Worm (Caenorhabditis elegans): ENCODE measurements around the gene Y41G9A.10.

Y41G9A.10 gene

ce11 chrX:2946508-2947005 is at the start of gene Y41G9A.10, which contains the start of gene Y41G9A.5:
Gene Y41G9A.10 (minus strand): TSS chrX:2946558.
Gene Y41G9A.5 (plus strand): TSS chrX:2946667.
- TF ChIP-seq nhr-85 (tag): peak; percentile 81
- no peak for TF ChIP-seq unc-98 (GFP tag; IDR thresholded peaks at IDR 0.05)
- TF ChIP-seq unc-30 (tag; optimal IDR thresholded peaks at IDR 0.05): no peak
- no peak for TF ChIP-seq fos-1 (tag; optimal IDR thresholded peaks at IDR 0.05)
- peak; percentile 57 for TF ChIP-seq lin-14 (GFP tag; optimal IDR thresholded peaks at IDR 0.05)
- TF ChIP-seq unc-62 (GFP tag; optimal IDR thresholded peaks at IDR 0.05): no peak
- no peak for TF ChIP-seq lin-39 (tag; optimal IDR thresholded peaks at IDR 0.05)
- TF ChIP-seq elt-3 (tag; optimal IDR thresholded peaks at IDR 0.05): peak in 4 of 6 experiments; percentile 34 to 79 (median 66)
- TF ChIP-seq ces-1 (GFP tag; optimal IDR thresholded peaks at IDR 0.05): no peak
- peak; percentile 4 for TF ChIP-seq snu-23 (GFP tag; optimal IDR thresholded peaks at IDR 0.05)
- TF ChIP-seq mdl-1 (tag; optimal IDR thresholded peaks at IDR 0.05): no peak
- TF ChIP-seq blmp-1 (tag; optimal IDR thresholded peaks at IDR 0.05): peak; percentile 80
- no peak for TF ChIP-seq egl-13 (tag; optimal IDR thresholded peaks at IDR 0.05)

- no peak for TF ChIP-seq lin-15B (tag; optimal IDR thresholded peaks at IDR 0.05)
- TF ChIP-seq nhr-47 (tag; optimal IDR thresholded peaks at IDR 0.05): no peak
- no peak for TF ChIP-seq nhr-85 (tag)
- no peak for TF ChIP-seq lir-3 (tag; optimal IDR thresholded peaks at IDR 0.05; ENCODE audit: poor library complexity)
- no peak for TF ChIP-seq pax-3 (tag; optimal IDR thresholded peaks at IDR 0.05)
- TF ChIP-seq nhr-77 (tag; optimal IDR thresholded peaks at IDR 0.05): no peak
- no peak for TF ChIP-seq efl-3 (GFP tag; optimal IDR thresholded peaks at IDR 0.05)
- no peak for TF ChIP-seq unc-86 (tag; optimal IDR thresholded peaks at IDR 0.05)
- no peak for TF ChIP-seq sptf-1 (tag; optimal IDR thresholded peaks at IDR 0.05)
- TF ChIP-seq nhr-237 (tag; optimal IDR thresholded peaks at IDR 0.05): no peak
- TF ChIP-seq nhr-28 (tag; optimal IDR thresholded peaks at IDR 0.05): no peak
- TF ChIP-seq ceh-88 (GFP tag; IDR thresholded peaks at IDR 0.05): no peak
- TF ChIP-seq grh-1 (GFP tag; IDR thresholded peaks at IDR 0.05): no peak
- TF ChIP-seq hlh-4 (tag; optimal IDR thresholded peaks at IDR 0.05): no peak
- no peak for TF ChIP-seq fkh-4 (tag; optimal IDR thresholded peaks at IDR 0.05; ENCODE audit: borderline replicate concordance)
- no peak for TF ChIP-seq ces-1 (GFP tag; optimal IDR thresholded peaks at IDR 0.05)
- TF ChIP-seq nhr-11 (tag; optimal IDR thresholded peaks at IDR 0.05): no peak
- no peak for TF ChIP-seq efl-1 (optimal IDR thresholded peaks at IDR 0.05)
- TF ChIP-seq efl-1 (GFP tag; optimal IDR thresholded peaks at IDR 0.05 in 1 of 2): no peak
These were observed 43.8 kb upstream of the Y41G9A.10 start for ce11 chrX:2990145-2990544.

- no peak for TF ChIP-seq nhr-19 (GFP tag; conservative IDR thresholded peaks at IDR 0.05)
- no peak for TF ChIP-seq fos-1 (tag; optimal IDR thresholded peaks at IDR 0.05)
- TF ChIP-seq nhr-12 (tag; optimal IDR thresholded peaks at IDR 0.05): no peak
- no peak for TF ChIP-seq lin-35 (GFP tag; optimal IDR thresholded peaks at IDR 0.05)
- no peak for TF ChIP-seq sox-4 (tag; optimal IDR thresholded peaks at IDR 0.05)
- no peak for TF ChIP-seq ceh-82 (tag; optimal IDR thresholded peaks at IDR 0.05)
- TF ChIP-seq nhr-77 (tag; optimal IDR thresholded peaks at IDR 0.05): no peak
- no peak for TF ChIP-seq isw-1 (GFP tag; IDR thresholded peaks at IDR 0.05)
- no peak for TF ChIP-seq ama-1 (optimal IDR thresholded peaks at IDR 0.05)
- TF ChIP-seq efl-1 (optimal IDR thresholded peaks at IDR 0.05): no peak
- TF ChIP-seq efl-1 (GFP tag; optimal IDR thresholded peaks at IDR 0.05 in 1 of 2): peak in 1 of 2 experiments; percentile 45
- no peak for TF ChIP-seq mep-1 (tag; optimal IDR thresholded peaks at IDR 0.05)
- TF ChIP-seq unc-98 (GFP tag; IDR thresholded peaks at IDR 0.05): no peak
- no peak for TF ChIP-seq nhr-11 (tag; optimal IDR thresholded peaks at IDR 0.05)
- TF ChIP-seq nhr-71 (tag; optimal IDR thresholded peaks at IDR 0.05): peak; percentile 6
- TF ChIP-seq fkh-8 (tag; optimal IDR thresholded peaks at IDR 0.05): peak; percentile 92
- TF ChIP-seq mef-2 (tag; optimal IDR thresholded peaks at IDR 0.05): no peak
- no peak for TF ChIP-seq lin-39 (tag; optimal IDR thresholded peaks at IDR 0.05)
- TF ChIP-seq lin-13 (GFP tag; optimal IDR thresholded peaks at IDR 0.05): no peak
These were observed 37.6 kb upstream of the Y41G9A.10 start, which contains the start of gene osm-5 for ce11 chrX:2983996-2984395. Gene osm-5 (plus strand): TSS chrX:2984263.
